Fruit fly (Drosophila melanogaster): ENCODE data around the gene CG11037.

Gene CG11037

DNA sequence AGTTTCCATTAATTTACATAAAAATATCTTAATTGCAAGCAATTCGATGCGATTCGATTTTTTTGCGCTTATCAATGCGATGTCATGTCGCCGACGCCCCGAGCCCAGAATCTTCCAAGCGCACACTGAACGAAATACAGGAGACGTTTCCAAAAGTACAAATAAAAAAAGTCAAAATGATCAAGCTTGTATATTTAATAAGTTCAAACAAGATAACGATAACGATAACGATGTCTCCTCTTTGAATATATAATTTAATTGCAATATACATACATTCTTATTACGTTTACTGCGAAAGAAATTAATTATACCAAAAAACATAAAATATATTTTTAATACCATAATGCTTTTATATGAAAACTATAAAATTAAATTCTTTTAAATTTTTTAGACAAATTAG, 29.0 kb upstream of the CG11037 start:
- TF ChIP-seq CG7045 (GFP tag; optimal IDR thresholded peaks at IDR 0.05) = no peak
- TF ChIP-seq CG14711 (tag; optimal IDR thresholded peaks at IDR 0.05) = no peak
- no peak for TF ChIP-seq pad (GFP tag; optimal IDR thresholded peaks at IDR 0.05)
- TF ChIP-seq toe (GFP tag; optimal IDR thresholded peaks at IDR 0.05) = no peak
- TF ChIP-seq CG1620 (GFP tag; optimal IDR thresholded peaks at IDR 0.05) = no peak

DNA sequence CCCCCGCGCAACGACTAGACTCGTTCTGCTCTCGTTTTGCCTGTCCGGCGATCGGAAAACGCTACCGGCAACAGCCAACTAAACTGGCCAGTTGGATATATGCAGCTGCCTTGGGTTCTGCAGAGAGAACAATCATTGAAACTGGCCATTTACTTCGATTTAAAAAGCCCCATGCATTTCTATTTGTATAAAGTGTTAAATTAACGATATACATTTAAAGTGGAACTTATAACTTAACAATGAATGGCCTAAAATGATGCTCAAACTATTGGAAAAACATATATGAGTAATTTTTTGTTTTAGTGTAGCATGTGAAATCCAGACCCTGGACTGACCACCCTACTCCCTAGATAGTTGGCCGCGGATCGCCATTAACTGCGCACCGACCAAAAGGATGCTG, 27.7 kb upstream of the CG11037 start:
- TF ChIP-seq Crg-1 (GFP tag; optimal IDR thresholded peaks at IDR 0.05) = no peak
- no peak for TF ChIP-seq bab1 (GFP tag; optimal IDR thresholded peaks at IDR 0.05)
- no peak for TF ChIP-seq cnc (optimal IDR thresholded peaks at IDR 0.05)
- TF ChIP-seq toe (GFP tag; optimal IDR thresholded peaks at IDR 0.05) = no peak
- no peak for TF ChIP-seq CG7045 (GFP tag; optimal IDR thresholded peaks at IDR 0.05)
- TF ChIP-seq pad (GFP tag; optimal IDR thresholded peaks at IDR 0.05) = no peak
- TF ChIP-seq CG12768 (GFP tag; optimal IDR thresholded peaks at IDR 0.05) = no peak

DNA sequence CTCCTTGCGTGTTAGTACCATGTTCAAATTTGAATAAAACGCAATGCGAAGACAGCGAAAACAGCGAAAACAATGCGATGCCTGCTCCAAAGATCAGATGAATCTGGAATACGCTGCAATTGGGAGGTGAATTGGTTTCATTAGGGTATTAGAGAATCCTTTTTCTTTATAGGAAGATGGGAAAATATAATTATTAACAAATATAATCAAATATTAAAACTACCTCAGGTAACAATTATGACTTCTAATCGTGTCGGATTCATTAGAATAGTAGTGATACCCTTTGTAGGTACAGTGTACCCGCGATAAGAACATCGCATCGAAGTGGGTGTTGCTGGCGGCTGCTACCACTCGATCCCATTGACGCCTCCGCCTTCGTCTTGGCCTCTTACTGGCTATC, 26.7 kb upstream of the CG11037 start:
- TF ChIP-seq tj (GFP tag; optimal IDR thresholded peaks at IDR 0.05) (no peak), Crg-1 (GFP tag; optimal IDR thresholded peaks at IDR 0.05) (no peak), Mnt (GFP tag; optimal IDR thresholded peaks at IDR 0.05) (no peak), bab1 (GFP tag; optimal IDR thresholded peaks at IDR 0.05) (no peak), CG12768 (GFP tag; optimal IDR thresholded peaks at IDR 0.05) (no peak), CG5204 (GFP tag; optimal IDR thresholded peaks at IDR 0.05) (no peak), kay (GFP tag; ENCODE audit: borderline replicate concordance) (no peak), Clk (GFP tag; optimal IDR thresholded peaks at IDR 0.05) (no peak), toe (GFP tag; optimal IDR thresholded peaks at IDR 0.05) (no peak), ovo (GFP tag; optimal IDR thresholded peaks at IDR 0.05) (no peak), pad (GFP tag; optimal IDR thresholded peaks at IDR 0.05) (no peak), CG11617 (GFP tag; optimal IDR thresholded peaks at IDR 0.05) (no peak), Hr96 (GFP tag; optimal IDR thresholded peaks at IDR 0.05) (no peak), CG7045 (GFP tag; optimal IDR thresholded peaks at IDR 0.05) (no peak), CG14711 (tag; optimal IDR thresholded peaks at IDR 0.05) (no peak), cic (GFP tag; optimal IDR thresholded peaks at IDR 0.05) (no peak), CG1620 (GFP tag; optimal IDR thresholded peaks at IDR 0.05) (no peak), cnc (optimal IDR thresholded peaks at IDR 0.05) (no peak), CG7101 (tag; optimal IDR thresholded peaks at IDR 0.05) (no peak), CG33017 (tag; optimal IDR thresholded peaks at IDR 0.05) (no peak)

DNA sequence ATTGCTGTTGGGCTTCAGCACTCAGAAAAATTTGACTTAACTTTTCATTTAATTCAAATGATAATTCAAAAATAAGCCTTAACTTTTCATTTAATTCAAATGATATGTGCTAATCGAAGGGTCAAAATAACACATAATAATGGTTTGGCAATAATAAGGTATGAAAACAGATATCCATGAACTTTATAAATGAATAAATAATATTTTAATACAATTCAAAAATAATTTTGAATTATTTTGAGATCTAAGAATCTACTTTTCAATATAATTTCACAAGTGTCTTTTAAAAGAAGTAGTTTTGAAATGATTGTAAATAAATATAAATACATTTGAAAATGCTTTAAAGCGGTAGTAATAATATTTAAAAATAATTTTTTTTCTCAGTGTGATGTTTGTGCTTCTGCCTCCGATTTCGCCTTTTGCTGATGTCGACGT, 25.8 kb upstream of the CG11037 start:
- no peak for TF ChIP-seq CG14711 (tag; optimal IDR thresholded peaks at IDR 0.05)
- no peak for TF ChIP-seq CG5204 (GFP tag; optimal IDR thresholded peaks at IDR 0.05)

DNA sequence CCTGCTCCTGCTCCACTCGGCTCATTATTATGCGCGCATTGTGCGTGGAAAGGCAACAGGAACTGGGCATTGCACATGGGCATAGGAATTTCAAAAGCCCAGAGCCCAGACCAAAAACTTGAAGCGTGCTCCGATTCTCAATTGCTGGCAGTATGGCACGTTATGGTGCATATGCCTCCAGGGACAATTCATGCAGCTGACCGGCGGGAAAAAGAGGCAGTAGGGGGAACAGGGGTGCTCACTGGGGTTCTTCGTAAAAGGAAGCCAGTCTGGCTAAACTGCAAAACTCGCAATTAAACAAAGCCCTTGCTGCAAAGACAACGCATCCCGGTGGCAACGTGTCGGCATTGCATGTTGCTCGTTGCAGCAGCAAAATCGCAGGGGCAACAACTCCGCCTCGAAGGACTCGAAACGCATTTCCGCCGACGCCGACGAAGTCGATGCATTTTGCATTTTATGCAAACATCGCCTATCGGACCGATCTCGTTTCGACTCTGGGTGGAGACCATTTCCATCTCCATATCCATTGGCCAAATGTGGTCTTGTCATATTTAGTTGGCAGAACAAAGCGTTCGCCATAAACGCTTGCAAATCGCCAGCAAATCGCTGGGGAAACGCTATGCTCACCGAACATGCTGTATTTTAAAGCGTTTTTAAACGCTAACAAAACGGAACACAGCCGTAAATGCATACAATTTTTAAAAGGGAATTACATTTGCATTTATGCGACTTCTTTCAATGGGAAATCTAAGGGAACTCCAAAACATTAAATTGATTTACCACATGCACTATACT, 23.4 kb upstream of the CG11037 start:
- no peak for TF ChIP-seq bab1 (GFP tag; optimal IDR thresholded peaks at IDR 0.05)
- no peak for TF ChIP-seq CG7101 (tag; optimal IDR thresholded peaks at IDR 0.05)
- no peak for TF ChIP-seq cnc (optimal IDR thresholded peaks at IDR 0.05)
- no peak for TF ChIP-seq tj (GFP tag; optimal IDR thresholded peaks at IDR 0.05)
- no peak for TF ChIP-seq Hr96 (GFP tag; optimal IDR thresholded peaks at IDR 0.05)
- no peak for TF ChIP-seq ovo (GFP tag; optimal IDR thresholded peaks at IDR 0.05)

DNA sequence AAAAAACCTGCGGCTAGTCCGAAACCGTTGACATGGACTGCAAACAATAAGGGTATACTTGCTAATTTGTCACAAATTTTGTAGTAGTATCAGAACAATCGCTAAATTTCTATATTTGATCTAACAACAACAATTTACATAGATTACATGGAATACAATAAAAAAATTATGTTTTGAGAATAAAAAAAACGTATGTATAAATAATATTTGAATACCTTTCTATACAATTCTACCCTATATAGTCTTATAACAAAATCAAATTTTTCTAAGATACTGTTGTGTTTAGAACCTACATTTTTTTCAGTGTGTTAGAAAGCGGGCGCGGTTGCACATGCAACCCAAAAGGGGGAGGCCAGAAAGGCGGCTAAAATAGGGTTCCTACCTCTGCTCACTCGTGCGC, 22.1 kb upstream of the CG11037 start:
- TF ChIP-seq Clk (GFP tag; optimal IDR thresholded peaks at IDR 0.05) (no peak), Crg-1 (GFP tag; optimal IDR thresholded peaks at IDR 0.05) (no peak), CG12768 (GFP tag; optimal IDR thresholded peaks at IDR 0.05) (no peak), tj (GFP tag; optimal IDR thresholded peaks at IDR 0.05) (no peak), ovo (GFP tag; optimal IDR thresholded peaks at IDR 0.05) (no peak), toe (GFP tag; optimal IDR thresholded peaks at IDR 0.05) (no peak), CG11617 (GFP tag; optimal IDR thresholded peaks at IDR 0.05) (no peak), CG1620 (GFP tag; optimal IDR thresholded peaks at IDR 0.05) (no peak), Mnt (GFP tag; optimal IDR thresholded peaks at IDR 0.05) (no peak), pad (GFP tag; optimal IDR thresholded peaks at IDR 0.05) (no peak), CG7045 (GFP tag; optimal IDR thresholded peaks at IDR 0.05) (no peak), cic (GFP tag; optimal IDR thresholded peaks at IDR 0.05) (no peak), bab1 (GFP tag; optimal IDR thresholded peaks at IDR 0.05) (no peak), cnc (optimal IDR thresholded peaks at IDR 0.05) (no peak), CG14711 (tag; optimal IDR thresholded peaks at IDR 0.05) (no peak)

DNA sequence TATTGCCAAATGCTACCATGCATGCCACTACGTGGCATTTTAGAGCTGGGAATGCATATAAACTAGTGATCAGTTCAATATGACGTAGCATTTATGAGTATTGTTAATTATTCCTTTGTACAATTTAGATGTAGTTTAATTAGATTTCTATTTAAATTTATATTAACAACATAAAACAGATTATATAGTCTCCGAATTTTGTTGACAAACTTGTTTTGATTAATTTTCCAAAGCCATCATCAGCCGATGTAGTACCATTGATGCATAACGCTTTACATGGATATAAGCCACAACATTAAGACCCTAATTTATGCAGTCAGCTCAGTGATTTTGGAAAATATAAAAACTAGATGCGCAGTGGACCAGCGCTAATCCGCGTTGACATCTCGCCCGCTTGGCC, 21.4 kb upstream of the CG11037 start:
- TF ChIP-seq pad (GFP tag; optimal IDR thresholded peaks at IDR 0.05) (no peak), cnc (optimal IDR thresholded peaks at IDR 0.05) (no peak), Hr96 (GFP tag; optimal IDR thresholded peaks at IDR 0.05) (no peak), CG11617 (GFP tag; optimal IDR thresholded peaks at IDR 0.05) (no peak), CG1620 (GFP tag; optimal IDR thresholded peaks at IDR 0.05) (no peak), CG7045 (GFP tag; optimal IDR thresholded peaks at IDR 0.05) (no peak), tj (GFP tag; optimal IDR thresholded peaks at IDR 0.05) (no peak), Crg-1 (GFP tag; optimal IDR thresholded peaks at IDR 0.05) (no peak), kay (GFP tag; ENCODE audit: borderline replicate concordance) (no peak), CG5204 (GFP tag; optimal IDR thresholded peaks at IDR 0.05) (no peak), Mnt (GFP tag; optimal IDR thresholded peaks at IDR 0.05) (no peak), ovo (GFP tag; optimal IDR thresholded peaks at IDR 0.05) (no peak), Clk (GFP tag; optimal IDR thresholded peaks at IDR 0.05) (no peak), CG7101 (tag; optimal IDR thresholded peaks at IDR 0.05) (no peak), toe (GFP tag; optimal IDR thresholded peaks at IDR 0.05) (no peak)

Data from whole organism, adult.